Fruit fly (Drosophila melanogaster) whole organism, embryonic: ENCODE measurements around the gene CG15170.
A peak's percentile ranks its signal among the peaks of the same experiment; 100 is the strongest.

Experiments used
- Abd-B ChIP-seq: fragments of 200-800 bp; sonication (Bioruptor generic); optimal IDR thresholded peaks from 2 replicates; lab custom pipeline; 2018; ENCODE audit warnings: missing biosample characterization, mild to moderate bottlenecking, missing genetic modification characterization, moderate library complexity
- Aef1 ChIP-seq: fragments of 200-800 bp; sonication (Bioruptor generic); IDR thresholded peaks from 3 replicates; pipeline ENCODE4 v1.3.6; 2022; ENCODE audit warnings: missing biosample characterization, missing genetic modification characterization
- Antp ChIP-seq: fragments of 200-800 bp; sonication (Bioruptor generic); optimal IDR thresholded peaks from 3 replicates; lab custom pipeline; 2016; ENCODE audit warnings: missing biosample characterization, missing genetic modification characterization
- BtbVII ChIP-seq: fragments of 200-800 bp; sonication (Bioruptor generic); optimal IDR thresholded peaks from 3 replicates; lab custom pipeline; 2017; ENCODE audit warnings: missing biosample characterization, mild to moderate bottlenecking, missing genetic modification characterization
- CG10147 ChIP-seq: fragments of 200-800 bp; sonication (Bioruptor generic); optimal IDR thresholded peaks from 2 replicates; lab custom pipeline; 2019; ENCODE audit warnings: missing biosample characterization, mild to moderate bottlenecking, missing genetic modification characterization, moderate library complexity
- CG10959 ChIP-seq: fragments of 200-800 bp; sonication (Bioruptor generic); IDR thresholded peaks from 2 replicates; pipeline ENCODE4 v1.3.6; 2022; ENCODE audit warnings: missing biosample characterization, missing genetic modification characterization
- CG11695 ChIP-seq: fragments of 200-800 bp; sonication (Bioruptor generic); IDR thresholded peaks from 3 replicates; pipeline ENCODE4 v1.3.6; 2022; ENCODE audit warnings: missing biosample characterization, missing genetic modification characterization
- CG12219 ChIP-seq: fragments of 200-800 bp; sonication (Bioruptor generic); optimal IDR thresholded peaks from 3 replicates; lab custom pipeline; 2018; ENCODE audit warnings: missing biosample characterization, mild to moderate bottlenecking, missing genetic modification characterization
- CG13624 ChIP-seq: fragments of 200-800 bp; sonication (Bioruptor generic); optimal IDR thresholded peaks from 2 replicates; lab custom pipeline; 2016; ENCODE audit warnings: missing biosample characterization, missing genetic modification characterization
- CG1529 ChIP-seq: fragments of 200-800 bp; sonication (Bioruptor generic); optimal IDR thresholded peaks from 3 replicates; lab custom pipeline; 2018; ENCODE audit warnings: missing biosample characterization, missing genetic modification characterization
- CG15514 ChIP-seq: fragments of 200-800 bp; sonication (Bioruptor generic); optimal IDR thresholded peaks from 3 replicates; lab custom pipeline; 2017; ENCODE audit warnings: missing biosample characterization, missing genetic modification characterization, mild to moderate bottlenecking, moderate library complexity, missing genetic modification reagents
- CG15601 ChIP-seq: fragments of 200-800 bp; sonication (Bioruptor generic); optimal IDR thresholded peaks from 3 replicates; lab custom pipeline; 2019; ENCODE audit warnings: missing biosample characterization, mild to moderate bottlenecking, missing genetic modification characterization, moderate library complexity
- CG17361 ChIP-seq: fragments of 200-800 bp; sonication (Bioruptor generic); IDR thresholded peaks from 3 replicates; pipeline ENCODE4 v1.3.6; 2022; ENCODE audit warnings: missing biosample characterization, missing genetic modification characterization
- CG17385 ChIP-seq: fragments of 200-800 bp; sonication (Bioruptor generic); optimal IDR thresholded peaks from 3 replicates; lab custom pipeline; 2018; ENCODE audit warnings: missing biosample characterization, mild to moderate bottlenecking, missing genetic modification characterization
- CG17829 ChIP-seq: fragments of 200-800 bp; optimal IDR thresholded peaks from 2 replicates; lab custom pipeline; 2019; ENCODE audit warnings: missing biosample characterization, mild to moderate bottlenecking, missing genetic modification characterization, moderate library complexity
- CG2889 ChIP-seq: fragments of 200-800 bp; sonication (Bioruptor generic); IDR thresholded peaks from 3 replicates; pipeline ENCODE4 v1.3.6; 2022; ENCODE audit warnings: missing biosample characterization, missing genetic modification characterization
- CG3838 ChIP-seq: fragments of 200-800 bp; sonication (Bioruptor generic); optimal IDR thresholded peaks from 3 replicates; lab custom pipeline; 2016; ENCODE audit warnings: missing biosample characterization, missing genetic modification characterization
- CG3995 ChIP-seq: fragments of 200-800 bp; sonication (Bioruptor generic); optimal IDR thresholded peaks from 3 replicates; lab custom pipeline; 2016; ENCODE audit warnings: missing biosample characterization, missing genetic modification characterization
- CG4360 ChIP-seq: fragments of 200-800 bp; sonication (Bioruptor generic); IDR thresholded peaks from 2 replicates; pipeline ENCODE4 v1.3.6; 2022; ENCODE audit warnings: missing biosample characterization, missing genetic modification characterization
- CG7372 ChIP-seq: fragments of 200-800 bp; sonication (Bioruptor generic); IDR thresholded peaks from 2 replicates; pipeline ENCODE4 v1.3.6; 2022; ENCODE audit warnings: missing biosample characterization, missing genetic modification characterization
- CG7786 ChIP-seq: fragments of 200-800 bp; sonication (Bioruptor generic); optimal IDR thresholded peaks from 2 replicates; lab custom pipeline; 2016; ENCODE audit warnings: missing biosample characterization, missing genetic modification characterization
- CG9215 ChIP-seq: fragments of 200-800 bp; sonication (Bioruptor generic); IDR thresholded peaks from 2 replicates; pipeline ENCODE4 v1.3.6; 2022; ENCODE audit warnings: missing biosample characterization, missing genetic modification characterization
- CG9797 ChIP-seq: fragments of 200-800 bp; sonication (Bioruptor generic); optimal IDR thresholded peaks from 3 replicates; lab custom pipeline; 2018; ENCODE audit warnings: missing biosample characterization, mild to moderate bottlenecking, missing genetic modification characterization
- D ChIP-seq, 2 experiments: fragments of 200-800 bp in 1 of 2; fragments of >200 bp in 1 of 2; sonication (Bioruptor generic) in 1 of 2; optimal IDR thresholded peaks; 2 replicates in 1 of 2; 3 replicates in 1 of 2; lab custom pipeline; 2017; ENCODE audit warnings: mild to moderate bottlenecking in 1 of 2, missing biosample characterization in 1 of 2, missing genetic modification characterization in 1 of 2, missing genetic modification reagents in 1 of 2
- Doc2 ChIP-seq: fragments of 200-800 bp; sonication (Bioruptor generic); IDR thresholded peaks from 2 replicates; pipeline ENCODE4 v1.3.6; 2022; ENCODE audit warnings: missing biosample characterization, missing genetic modification characterization
- E2f2 ChIP-seq: fragments of 200-800 bp; sonication (Bioruptor generic); IDR thresholded peaks from 2 replicates; pipeline ENCODE4 v1.3.6; 2022; ENCODE audit warnings: missing biosample characterization, missing genetic modification characterization
- ERR ChIP-seq: fragments of 200-800 bp; sonication (Bioruptor generic); optimal IDR thresholded peaks from 2 replicates; lab custom pipeline; 2016; ENCODE audit warnings: missing biosample characterization, missing genetic modification characterization
- Lhr ChIP-seq: fragments of 200-800 bp; sonication (Bioruptor generic); optimal IDR thresholded peaks from 3 replicates; lab custom pipeline; 2017; ENCODE audit warnings: mild to moderate bottlenecking, missing biosample characterization, missing genetic modification reagents, missing genetic modification characterization
- MESR4 ChIP-seq: fragments of 200-800 bp; sonication (Bioruptor generic); optimal IDR thresholded peaks from 2 replicates; lab custom pipeline; 2018; ENCODE audit warnings: missing biosample characterization, mild to moderate bottlenecking, missing genetic modification characterization, moderate library complexity
- MTF-1 ChIP-seq: fragments of 200-800 bp; sonication (Bioruptor generic); optimal IDR thresholded peaks from 2 replicates; lab custom pipeline; 2018; ENCODE audit warnings: missing biosample characterization, mild to moderate bottlenecking, missing genetic modification characterization, borderline replicate concordance
- Med ChIP-seq: fragments of 200-800 bp; sonication (Bioruptor generic); peaks from one replicate; lab custom pipeline; 2016; ENCODE audit warnings: missing biosample characterization, missing genetic modification characterization, mild to moderate bottlenecking, inconsistent platforms, moderate library complexity
- Vsx1 ChIP-seq: fragments of 200-800 bp; sonication (Bioruptor generic); optimal IDR thresholded peaks from 2 replicates; lab custom pipeline; 2017; ENCODE audit warnings: missing biosample characterization, mild to moderate bottlenecking, missing genetic modification characterization, missing genetic modification reagents
- YL-1 ChIP-seq: fragments of 200-800 bp; sonication (Bioruptor generic); optimal IDR thresholded peaks from 3 replicates; lab custom pipeline; 2017; ENCODE audit warnings: missing biosample characterization, mild to moderate bottlenecking, missing genetic modification characterization
- az2 ChIP-seq: fragments of 200-800 bp; sonication (Bioruptor generic); optimal IDR thresholded peaks from 3 replicates; lab custom pipeline; 2016; ENCODE audit warnings: missing biosample characterization, missing genetic modification characterization
- bab2 ChIP-seq: fragments of 200-800 bp; sonication (Bioruptor generic); optimal IDR thresholded peaks from 2 replicates; lab custom pipeline; 2016; ENCODE audit warnings: missing biosample characterization, missing genetic modification characterization
- dpn ChIP-seq, 2 experiments: fragments of 200-800 bp; sonication (Bioruptor generic); optimal IDR thresholded peaks; 3 replicates each; lab custom pipeline; 2016; ENCODE audit warnings: missing biosample characterization in 2 of 2, missing genetic modification characterization in 2 of 2
- emc ChIP-seq: fragments of 200-800 bp; sonication (Bioruptor generic); optimal IDR thresholded peaks from 2 replicates; lab custom pipeline; 2016; ENCODE audit warnings: missing biosample characterization, missing genetic modification characterization
- gfzf ChIP-seq: fragments of 200-800 bp; sonication (Bioruptor generic); optimal IDR thresholded peaks from 2 replicates; lab custom pipeline; 2016; ENCODE audit warnings: missing biosample characterization, mild to moderate bottlenecking, missing genetic modification characterization, moderate library complexity
- gsb-n ChIP-seq: fragments of 200-800 bp; sonication (Bioruptor generic); optimal IDR thresholded peaks from 3 replicates; lab custom pipeline; 2018; ENCODE audit warnings: missing biosample characterization, mild to moderate bottlenecking, missing genetic modification characterization
- jigr1 ChIP-seq: fragments of 200-800 bp; sonication (Bioruptor generic); IDR thresholded peaks from 3 replicates; pipeline ENCODE4 v1.3.6; 2022; ENCODE audit warnings: missing biosample characterization, missing genetic modification characterization
- kah ChIP-seq: fragments of 200-800 bp; sonication (Bioruptor generic); optimal IDR thresholded peaks from 2 replicates; lab custom pipeline; 2018; ENCODE audit warnings: missing biosample characterization, mild to moderate bottlenecking, missing genetic modification characterization
- lilli ChIP-seq: fragments of 200-800 bp; sonication (Bioruptor generic); optimal IDR thresholded peaks from 3 replicates; lab custom pipeline; 2016; ENCODE audit warnings: missing biosample characterization, missing genetic modification characterization
- nerfin-1 ChIP-seq: fragments of 200-800 bp; sonication (Bioruptor generic); optimal IDR thresholded peaks from 3 replicates; lab custom pipeline; 2019; ENCODE audit warnings: missing biosample characterization, mild to moderate bottlenecking, missing genetic modification characterization, moderate library complexity
- pnt ChIP-seq: fragments of 200-800 bp; sonication (Bioruptor generic); optimal IDR thresholded peaks from 3 replicates; lab custom pipeline; 2016; ENCODE audit warnings: missing biosample characterization, missing genetic modification characterization
- prd ChIP-seq, 3 experiments: fragments of >200 bp in 2 of 3; fragments of 200-800 bp in 1 of 3; sonication (Bioruptor generic) in 1 of 3; optimal IDR thresholded peaks in 2 of 3; IDR thresholded peaks in 1 of 3; 2 replicates in 2 of 3; 3 replicates in 1 of 3; pipeline versions ENCODE4 v1.3.6 to Lab custom; 2017 to 2022; ENCODE audit warnings: missing biosample characterization in 1 of 3, missing genetic modification characterization in 1 of 3
- sd ChIP-seq: fragments of 200-800 bp; sonication (Bioruptor generic); optimal IDR thresholded peaks from 3 replicates; lab custom pipeline; 2018; ENCODE audit warnings: missing biosample characterization, mild to moderate bottlenecking, missing genetic modification characterization, moderate library complexity
- slbo ChIP-seq: fragments of 200-800 bp; sonication (Bioruptor generic); IDR thresholded peaks from 2 replicates; pipeline ENCODE4 v1.3.6; 2022; ENCODE audit warnings: missing biosample characterization, missing genetic modification characterization
- zfh1 ChIP-seq: fragments of 200-800 bp; sonication (Bioruptor generic); IDR thresholded peaks from 3 replicates; pipeline ENCODE4 v1.3.6; 2022; ENCODE audit warnings: missing biosample characterization, missing genetic modification characterization

The CG15170 gene

dm6 chr2L:18974063-18974779, 15.8 kb downstream of the CG15170 start, which contains the start of the genes L2HGDH and CG10431 (continued):
- no peak for TF ChIP-seq jigr1 (GFP tag; lab: Robert Waterston, UW)
- TF ChIP-seq CG17385 (GFP tag; lab: Kevin White, UChicago): peak; percentile 58
- TF ChIP-seq CG4360 (GFP tag; lab: Robert Waterston, UW): 0 out of 2 replicates have a peak, but pooled peaks have one; percentile 19
- TF ChIP-seq Aef1: no peak
- TF ChIP-seq CG9797 (GFP tag; lab: Kevin White, UChicago): peak; percentile 65
- TF ChIP-seq pnt: peak; percentile 8
- TF ChIP-seq gfzf (GFP tag; lab: Kevin White, UChicago): peak; percentile 70
- peak; percentile 36 for TF ChIP-seq Lhr (GFP tag; lab: Kevin White, UChicago)
- TF ChIP-seq CG17361: peak; percentile 79
- peak; percentile 88 for TF ChIP-seq gsb-n (tag; lab: Kevin White, UChicago)
- peak; percentile 70 for TF ChIP-seq MTF-1 (GFP tag; lab: Kevin White, UChicago)
- TF ChIP-seq CG3838 (GFP tag; lab: Kevin White, UChicago): peak; percentile 7
- TF ChIP-seq CG11695: no peak
- 0 out of 2 replicates have a peak, but pooled peaks have one; percentile 28 for TF ChIP-seq E2f2
- TF ChIP-seq nerfin-1: peak; percentile 45
- peak; percentile 54 for TF ChIP-seq MESR4 (GFP tag; lab: Kevin White, UChicago)
- TF ChIP-seq D (optimal IDR thresholded peaks at IDR 0.05; lab: Kevin White, UChicago): peak; percentile 31
- peak; percentile 57 for TF ChIP-seq D (GFP tag; optimal IDR thresholded peaks at IDR 0.05; lab: Kevin White, UChicago)
- peak; percentile 14 for TF ChIP-seq CG7786 (GFP tag; lab: Kevin White, UChicago)
- TF ChIP-seq prd (optimal IDR thresholded peaks at IDR 0.05; lab: Kevin White, UChicago): no peak
- TF ChIP-seq prd (GFP tag; IDR thresholded peaks at IDR 0.05; lab: Robert Waterston, UW): 0 out of 3 replicates have a peak, but pooled peaks have one; percentile 9
- TF ChIP-seq CG7372: no peak
- peak; percentile 67 for TF ChIP-seq Abd-B (GFP tag; lab: Kevin White, UChicago)
- TF ChIP-seq kah (GFP tag; lab: Kevin White, UChicago): peak; percentile 11
- peak; percentile 18 for TF ChIP-seq bab2 (GFP tag; lab: Kevin White, UChicago)
- peak; percentile 77 for TF ChIP-seq CG17829 (tag; lab: Kevin White, UChicago)
- peak; percentile 42 to 68 for TF ChIP-seq dpn (GFP tag; optimal IDR thresholded peaks at IDR 0.05; lab: Kevin White, UChicago)
- TF ChIP-seq sd (tag; lab: Kevin White, UChicago): peak; percentile 62
- TF ChIP-seq Doc2 (GFP tag; lab: Robert Waterston, UW): no peak
- TF ChIP-seq CG2889: no peak
- peak; percentile 57 for TF ChIP-seq az2 (GFP tag; lab: Kevin White, UChicago)
- TF ChIP-seq emc: no peak
- TF ChIP-seq zfh1 (GFP tag; lab: Robert Waterston, UW): 0 out of 3 replicates have a peak, but pooled peaks have one; percentile 32
- peak; percentile 42 for TF ChIP-seq Antp (GFP tag; lab: Kevin White, UChicago)
- peak; percentile 67 for TF ChIP-seq BtbVII (GFP tag; lab: Kevin White, UChicago)
- TF ChIP-seq CG13624 (GFP tag; lab: Kevin White, UChicago): no peak
- peak; percentile 8; the same call in 1 of the 2 replicates for TF ChIP-seq CG9215 (GFP tag; lab: Robert Waterston, UW)
- TF ChIP-seq CG10959 (GFP tag; lab: Robert Waterston, UW): no peak
- TF ChIP-seq CG10147 (GFP tag; lab: Kevin White, UChicago): peak; percentile 50
- TF ChIP-seq ERR (GFP tag; lab: Kevin White, UChicago): peak; percentile 99
- peak; percentile 35 for TF ChIP-seq CG1529 (GFP tag; lab: Kevin White, UChicago)
- TF ChIP-seq Vsx1 (GFP tag; lab: Kevin White, UChicago): peak; percentile 72
- peak; percentile 91 for TF ChIP-seq Med (GFP tag; lab: Kevin White, UChicago)
- peak; percentile 54; the same call in 1 of the 2 replicates for TF ChIP-seq slbo
- TF ChIP-seq CG15601: peak; percentile 71
- peak; percentile 67 for TF ChIP-seq lilli (GFP tag; lab: Kevin White, UChicago)
- TF ChIP-seq YL-1 (GFP tag; lab: Kevin White, UChicago): peak; percentile 52
- TF ChIP-seq CG15514: peak; percentile 65
- no peak for TF ChIP-seq CG12219 (GFP tag; lab: Kevin White, UChicago)
- peak; percentile 56 for TF ChIP-seq CG3995 (GFP tag; lab: Kevin White, UChicago)
